Fruit fly (Drosophila melanogaster) whole organism, pupa: ENCODE results near the gene Rala.
A peak's percentile ranks its signal among the peaks of the same experiment; 100 is the strongest.

Experiments
- CG10348 ChIP-seq: fragments of 200-800 bp; sonication (Bioruptor generic); IDR thresholded peaks from 2 replicates; pipeline ENCODE4 v1.3.6; 2022; ENCODE audit warnings: missing biosample characterization, missing genetic modification characterization
- CG12605 ChIP-seq: fragments of 200-800 bp; sonication (Bioruptor generic); IDR thresholded peaks from 2 replicates; pipeline ENCODE4 v1.3.6; 2022; ENCODE audit warnings: missing biosample characterization, missing genetic modification characterization
- CG13204 ChIP-seq: fragments of 200-800 bp; sonication (Bioruptor generic); optimal IDR thresholded peaks from 2 replicates; lab custom pipeline; 2018; ENCODE audit warnings: missing biosample characterization, mild to moderate bottlenecking, missing genetic modification characterization, moderate library complexity
- CG14655 ChIP-seq: fragments of 200-800 bp; sonication (Bioruptor generic); optimal IDR thresholded peaks from 3 replicates; lab custom pipeline; 2017; ENCODE audit warnings: mild to moderate bottlenecking, missing biosample characterization, missing genetic modification reagents, missing genetic modification characterization
- CG15710 ChIP-seq: fragments of 200-800 bp; sonication (Bioruptor generic); optimal IDR thresholded peaks from 2 replicates; lab custom pipeline; 2018; ENCODE audit warnings: missing biosample characterization, mild to moderate bottlenecking, missing genetic modification characterization, moderate library complexity
- CG17806 ChIP-seq: fragments of 200-800 bp; sonication (Bioruptor generic); optimal IDR thresholded peaks from 2 replicates; lab custom pipeline; 2018; ENCODE audit warnings: missing biosample characterization, mild to moderate bottlenecking, missing genetic modification characterization, moderate library complexity
- CG32121 ChIP-seq: fragments of 200-800 bp; sonication (Bioruptor generic); IDR thresholded peaks from 2 replicates; pipeline ENCODE4 v1.3.6; 2022; ENCODE audit warnings: missing biosample characterization, missing genetic modification characterization
- CG34367 ChIP-seq: fragments of 200-800 bp; sonication (Bioruptor generic); optimal IDR thresholded peaks from 2 replicates; lab custom pipeline; 2018; ENCODE audit warnings: missing biosample characterization, mild to moderate bottlenecking, missing genetic modification characterization
- CG4496 ChIP-seq: fragments of 200-800 bp; sonication (Bioruptor generic); IDR thresholded peaks from 3 replicates; pipeline ENCODE4 v1.3.6; 2022; ENCODE audit warnings: missing biosample characterization, missing genetic modification characterization
- CG8159 ChIP-seq: fragments of 200-800 bp; sonication (Bioruptor generic); optimal IDR thresholded peaks from 3 replicates; lab custom pipeline; 2018; ENCODE audit warnings: missing biosample characterization, mild to moderate bottlenecking, missing genetic modification characterization, moderate library complexity
- CG8301 ChIP-seq: fragments of 200-800 bp; sonication (Bioruptor generic); optimal IDR thresholded peaks from 2 replicates; lab custom pipeline; 2018; ENCODE audit warnings: missing biosample characterization, mild to moderate bottlenecking, missing genetic modification characterization
- CG9948 ChIP-seq: fragments of 200-800 bp; sonication (Bioruptor generic); optimal IDR thresholded peaks from 2 replicates; lab custom pipeline; 2018; ENCODE audit warnings: missing biosample characterization, mild to moderate bottlenecking, missing genetic modification characterization, moderate library complexity
- D1 ChIP-seq: fragments of 200-800 bp; sonication (Bioruptor generic); optimal IDR thresholded peaks from 2 replicates; lab custom pipeline; 2018; ENCODE audit warnings: missing biosample characterization, mild to moderate bottlenecking, missing genetic modification characterization, moderate library complexity
- EcR ChIP-seq: fragments of 200-800 bp; sonication (Bioruptor generic); optimal IDR thresholded peaks from 3 replicates; lab custom pipeline; 2019; ENCODE audit warnings: missing biosample characterization, missing genetic modification characterization, mild to moderate bottlenecking, moderate library complexity, missing genetic modification reagents
- Ets98B ChIP-seq: fragments of 200-800 bp; sonication (Bioruptor generic); IDR thresholded peaks from 2 replicates; pipeline ENCODE4 v1.3.6; 2022; ENCODE audit warnings: missing biosample characterization, missing genetic modification characterization
- Pif1A ChIP-seq: fragments of 200-800 bp; sonication (Bioruptor generic); optimal IDR thresholded peaks from 3 replicates; lab custom pipeline; 2016; ENCODE audit warnings: missing biosample characterization, missing genetic modification characterization
- Pif1B ChIP-seq: fragments of 200-800 bp; sonication (Bioruptor generic); optimal IDR thresholded peaks from 3 replicates; lab custom pipeline; 2016; ENCODE audit warnings: missing biosample characterization, missing genetic modification characterization
- Snoo ChIP-seq: fragments of 200-800 bp; sonication (Bioruptor generic); optimal IDR thresholded peaks from 3 replicates; lab custom pipeline; 2017; ENCODE audit warnings: missing biosample characterization, mild to moderate bottlenecking, missing genetic modification characterization, inconsistent platforms
- fd96Ca ChIP-seq: fragments of 200-800 bp; sonication (Bioruptor generic); IDR thresholded peaks from 3 replicates; pipeline ENCODE4 v1.3.6; 2022; ENCODE audit warnings: missing biosample characterization, missing genetic modification characterization
- gl ChIP-seq: fragments of 200-800 bp; sonication (Bioruptor generic); optimal IDR thresholded peaks from 2 replicates; lab custom pipeline; 2018; ENCODE audit warnings: missing biosample characterization, mild to moderate bottlenecking, missing genetic modification characterization
- rn ChIP-seq: fragments of 200-800 bp; sonication (Bioruptor generic); IDR thresholded peaks from 2 replicates; pipeline ENCODE4 v1.3.6; 2022; ENCODE audit warnings: missing biosample characterization, missing genetic modification characterization

The Rala gene

DNA sequence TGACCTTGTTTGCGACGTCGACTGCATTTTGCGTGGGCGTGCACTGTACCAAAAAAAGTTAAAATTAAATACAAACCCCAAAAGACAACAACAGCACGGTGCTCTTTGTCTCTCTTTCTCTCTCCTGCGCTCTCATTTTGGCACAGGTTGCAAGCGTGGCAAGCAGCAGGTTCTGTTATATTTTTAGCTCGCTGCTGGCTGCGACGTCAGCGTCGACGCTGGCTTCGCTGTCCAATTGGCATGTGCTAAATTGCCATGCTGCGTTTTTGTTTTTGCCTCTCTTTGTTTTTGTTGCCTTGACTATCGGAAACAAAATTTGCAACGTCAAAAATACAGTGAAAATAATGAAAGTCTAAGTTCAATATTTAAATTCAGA is 24.7 kb downstream of the Rala start:
- TF ChIP-seq CG32121 (GFP tag; lab: Robert Waterston, UW): no peak
- no peak for TF ChIP-seq Pif1A (GFP tag; lab: Kevin White, UChicago)
- TF ChIP-seq Pif1B (GFP tag; lab: Kevin White, UChicago): no peak
- TF ChIP-seq CG13204 (GFP tag; lab: Kevin White, UChicago): no peak
- TF ChIP-seq CG9948: no peak
- peak; percentile 24 for TF ChIP-seq EcR
- TF ChIP-seq CG34367 (tag; lab: Kevin White, UChicago): no peak
- peak; percentile 52; the same call in 1 of the 3 replicates for TF ChIP-seq fd96Ca (GFP tag; lab: Robert Waterston, UW)
- TF ChIP-seq Snoo (tag; lab: Kevin White, UChicago): no peak
- no peak for TF ChIP-seq CG12605 (GFP tag; lab: Robert Waterston, UW)
- TF ChIP-seq CG10348 (GFP tag; lab: Robert Waterston, UW): no peak

DNA sequence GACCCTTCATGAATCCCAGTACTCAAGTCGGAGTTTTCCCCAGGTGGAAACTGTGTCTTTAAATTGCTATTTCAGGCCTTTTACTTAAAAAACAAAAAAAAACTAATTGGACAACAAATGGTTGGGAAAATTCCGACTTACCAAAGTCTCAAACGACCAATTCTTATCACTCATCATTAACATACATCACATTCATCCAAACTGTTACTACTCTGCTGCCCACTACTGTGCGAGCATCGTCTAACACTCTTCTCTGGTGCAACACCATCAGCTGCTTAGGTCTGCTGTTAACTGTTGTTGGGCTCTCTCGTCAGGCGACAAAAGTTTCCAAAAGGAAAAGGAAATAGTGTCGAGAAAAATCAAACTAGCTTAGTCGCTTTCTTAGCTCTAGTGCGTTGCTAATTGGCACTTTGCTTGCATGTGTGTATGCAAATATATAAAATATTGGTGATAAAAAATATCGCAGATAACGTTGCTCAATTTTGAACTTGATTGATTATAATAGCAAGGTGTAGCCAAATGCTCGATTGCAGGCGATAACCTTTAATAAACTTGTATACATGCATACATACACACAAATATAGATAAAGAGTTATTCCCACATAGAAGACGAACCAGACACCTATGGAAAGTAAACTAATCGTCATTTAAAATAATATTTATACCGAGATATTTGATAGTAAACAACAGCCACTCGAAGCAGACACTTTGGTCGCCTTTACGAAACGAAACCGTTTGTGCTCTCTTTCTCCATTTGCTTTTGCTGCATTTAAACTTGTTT is 25.3 kb downstream of the Rala start:
- TF ChIP-seq CG13204 (GFP tag; lab: Kevin White, UChicago): no peak
- peak; percentile 33; the same call in 1 of the 3 replicates for TF ChIP-seq CG4496 (GFP tag; lab: Robert Waterston, UW)
- TF ChIP-seq D1 (tag; lab: Kevin White, UChicago): peak; percentile 40
- TF ChIP-seq fd96Ca (GFP tag; lab: Robert Waterston, UW): peak; percentile 64; the same call in 2 of the 3 replicates
- peak; percentile 59 for TF ChIP-seq CG15710 (tag; lab: Kevin White, UChicago)
- peak; percentile 61 for TF ChIP-seq CG8159 (tag; lab: Kevin White, UChicago)
- peak; percentile 52 for TF ChIP-seq CG34367 (tag; lab: Kevin White, UChicago)
- TF ChIP-seq CG10348 (GFP tag; lab: Robert Waterston, UW): no peak
- peak; percentile 43; the same call in 1 of the 2 replicates for TF ChIP-seq CG32121 (GFP tag; lab: Robert Waterston, UW)
- no peak for TF ChIP-seq EcR
- peak; percentile 68 for TF ChIP-seq CG9948
- no peak for TF ChIP-seq CG12605 (GFP tag; lab: Robert Waterston, UW)
- peak; percentile 45 for TF ChIP-seq Pif1B (GFP tag; lab: Kevin White, UChicago)
- TF ChIP-seq CG8301 (tag; lab: Kevin White, UChicago): peak; percentile 72
- no peak for TF ChIP-seq Ets98B (GFP tag; lab: Robert Waterston, UW)
- peak; percentile 33 for TF ChIP-seq Snoo (tag; lab: Kevin White, UChicago)
- no peak for TF ChIP-seq gl (tag; lab: Kevin White, UChicago)
- no peak for TF ChIP-seq rn (GFP tag; lab: Robert Waterston, UW)
- peak; percentile 45 for TF ChIP-seq CG17806
- peak; percentile 76 for TF ChIP-seq Pif1A (GFP tag; lab: Kevin White, UChicago)
- TF ChIP-seq CG14655 (GFP tag; lab: Kevin White, UChicago): peak; percentile 87

DNA sequence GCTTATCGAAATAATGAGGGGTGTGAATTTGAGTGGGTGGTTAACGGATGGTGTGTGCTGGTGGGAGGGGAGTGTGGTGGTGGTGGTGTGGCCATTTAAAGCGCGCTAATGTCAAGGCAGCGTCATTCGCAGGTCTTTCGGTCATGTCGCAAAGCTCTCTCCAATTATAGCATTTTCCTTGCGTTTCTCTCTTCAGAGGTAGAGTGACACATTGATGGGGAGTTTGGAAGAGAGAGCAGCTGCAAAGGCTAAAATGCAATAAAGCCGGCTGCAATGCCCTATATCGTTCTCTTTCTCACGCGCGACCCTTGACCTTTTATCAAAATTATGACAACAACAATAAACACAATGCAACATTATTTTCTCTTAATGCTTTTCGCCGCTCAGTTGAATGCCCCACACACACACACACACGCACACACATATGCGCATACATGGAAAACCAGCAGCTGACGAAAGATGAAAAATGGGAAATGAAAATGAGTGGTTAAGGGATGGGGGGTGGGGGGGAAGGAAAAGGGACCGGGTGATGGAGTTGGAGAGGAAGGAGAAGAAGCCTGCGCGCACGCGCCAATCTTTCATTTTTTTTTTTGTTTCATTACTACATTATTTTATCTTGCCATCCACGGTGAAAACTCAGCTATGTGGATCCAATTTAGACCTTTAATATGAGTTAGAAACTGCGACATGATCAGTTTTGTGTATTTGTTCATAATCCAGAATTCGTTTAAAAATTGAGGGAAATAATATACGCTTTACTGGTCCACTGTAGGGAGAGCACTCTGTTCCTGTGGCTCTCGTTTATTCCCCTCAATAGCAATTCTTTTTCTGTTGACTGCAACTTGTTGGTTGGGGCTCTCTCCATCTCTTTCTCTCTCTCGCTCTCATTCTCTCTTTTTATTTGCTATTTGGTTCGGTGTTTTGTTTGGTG is 27.5 kb downstream of the Rala start:
- TF ChIP-seq CG14655 (GFP tag; lab: Kevin White, UChicago) (peak; percentile 90), CG4496 (GFP tag; lab: Robert Waterston, UW) (peak; percentile 93), Ets98B (GFP tag; lab: Robert Waterston, UW) (peak; percentile 89), CG10348 (GFP tag; lab: Robert Waterston, UW) (peak; percentile 66), CG34367 (tag; lab: Kevin White, UChicago) (peak; percentile 76), CG9948 (peak; percentile 78), Pif1A (GFP tag; lab: Kevin White, UChicago) (peak; percentile 87), D1 (tag; lab: Kevin White, UChicago) (no peak), rn (GFP tag; lab: Robert Waterston, UW) (peak; percentile 66), CG32121 (GFP tag; lab: Robert Waterston, UW) (peak; percentile 94), CG8159 (tag; lab: Kevin White, UChicago) (peak; percentile 82), CG17806 (peak; percentile 77), gl (tag; lab: Kevin White, UChicago) (peak; percentile 59), CG8301 (tag; lab: Kevin White, UChicago) (peak; percentile 87), fd96Ca (GFP tag; lab: Robert Waterston, UW) (peak; percentile 92), CG15710 (tag; lab: Kevin White, UChicago) (peak; percentile 79), CG13204 (GFP tag; lab: Kevin White, UChicago) (peak; percentile 61), Snoo (tag; lab: Kevin White, UChicago) (peak; percentile 72), Pif1B (GFP tag; lab: Kevin White, UChicago) (peak; percentile 75), EcR (peak; percentile 81), CG12605 (GFP tag; lab: Robert Waterston, UW) (peak; percentile 89)

DNA sequence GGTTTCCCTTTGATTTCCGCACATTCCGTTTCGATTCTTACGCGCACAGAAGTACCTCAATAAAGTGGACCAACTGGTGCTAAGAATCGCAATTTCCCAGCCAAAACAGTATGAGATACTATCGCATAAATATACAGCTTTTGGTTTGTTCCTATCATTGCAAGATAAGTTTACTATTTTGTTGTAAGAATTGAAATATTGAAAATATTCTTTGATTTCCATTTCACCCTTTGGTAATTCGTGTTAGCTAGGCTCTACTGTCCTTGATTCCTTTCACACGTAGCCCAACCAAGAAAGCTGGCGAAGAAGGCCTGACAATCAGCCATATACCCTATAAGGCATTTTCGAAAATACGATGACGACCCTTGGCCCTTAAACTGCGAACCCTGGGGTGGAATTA is 28.8 kb downstream of the Rala start:
- TF ChIP-seq Ets98B (GFP tag; lab: Robert Waterston, UW) (no peak), CG8301 (tag; lab: Kevin White, UChicago) (peak; percentile 2), D1 (tag; lab: Kevin White, UChicago) (no peak), CG15710 (tag; lab: Kevin White, UChicago) (peak; percentile 39), gl (tag; lab: Kevin White, UChicago) (no peak), CG34367 (tag; lab: Kevin White, UChicago) (peak; percentile 13), CG4496 (GFP tag; lab: Robert Waterston, UW) (no peak), fd96Ca (GFP tag; lab: Robert Waterston, UW) (no peak), CG9948 (no peak), EcR (no peak), CG10348 (GFP tag; lab: Robert Waterston, UW) (no peak), CG8159 (tag; lab: Kevin White, UChicago) (peak; percentile 45), CG32121 (GFP tag; lab: Robert Waterston, UW) (no peak), Snoo (tag; lab: Kevin White, UChicago) (peak; percentile 22), CG14655 (GFP tag; lab: Kevin White, UChicago) (peak; percentile 18), CG17806 (peak; percentile 18)
